Fruit fly (Drosophila melanogaster): ENCODE data around the gene Ca-beta.

- TF ChIP-seq h (optimal IDR thresholded peaks at IDR 0.05) (no peak), psq (optimal IDR thresholded peaks at IDR 0.05) (no peak)
Observed at dm6 chr2L:11206604-11207238, 3.4 kb upstream of the Ca-beta start.
